Worm (Caenorhabditis elegans) whole organism, L3 larva: ENCODE measurements around the gene C48B4.3.

Experiments used
- ama-1 ChIP-seq: fragments of 150-350 bp; optimal IDR thresholded peaks from 2 replicates; lab custom pipeline; 2018
- daf-12 ChIP-seq: fragments of 150-350 bp; optimal IDR thresholded peaks from 2 replicates; lab custom pipeline; 2014; ENCODE audit warnings: missing biosample characterization, missing genetic modification reagents, missing genetic modification characterization
- elt-2 ChIP-seq: sonication (generic microtip); optimal IDR thresholded peaks from 2 replicates; lab custom pipeline; 2016; ENCODE audit warnings: missing genetic modification reagents, mild to moderate bottlenecking, missing genetic modification characterization, missing compliant biosample characterization
- fkh-10 ChIP-seq: sonication (generic microtip); optimal IDR thresholded peaks from 2 replicates; lab custom pipeline; 2017; ENCODE audit warnings: missing biosample characterization, missing genetic modification reagents, missing genetic modification characterization
- fos-1 ChIP-seq: fragments of 150-350 bp; optimal IDR thresholded peaks from 2 replicates; lab custom pipeline; 2014; ENCODE audit warnings: missing biosample characterization, missing genetic modification characterization
- lin-15B ChIP-seq: fragments of 150-350 bp; optimal IDR thresholded peaks from 2 replicates; lab custom pipeline; 2014; ENCODE audit warnings: missing biosample characterization, missing genetic modification characterization
- nhr-28 ChIP-seq: fragments of 150-350 bp; optimal IDR thresholded peaks from 2 replicates; lab custom pipeline; 2014; ENCODE audit warnings: missing biosample characterization, missing genetic modification characterization
- unc-62 ChIP-seq: fragments of 150-350 bp; sonication (generic microtip); optimal IDR thresholded peaks from 4 replicates; lab custom pipeline; 2014; ENCODE audit warnings: missing biosample characterization, missing genetic modification reagents, missing genetic modification characterization
- ztf-11 ChIP-seq: fragments of 150-350 bp; optimal IDR thresholded peaks from 2 replicates; lab custom pipeline; 2014; ENCODE audit warnings: missing biosample characterization, missing genetic modification characterization

ce11 chrIII:9620148-9620547 lies 38.0 kb upstream of the C48B4.3 start:
- TF ChIP-seq fkh-10 (GFP tag; lab: Kevin White, UChicago), result no peak
- TF ChIP-seq ztf-11 (tag; lab: Kevin White, UChicago), result no peak
- TF ChIP-seq unc-62 (GFP tag; lab: Kevin White, UChicago), result no peak
- TF ChIP-seq lin-15B (tag; lab: Kevin White, UChicago), result peak; percentile 6
- TF ChIP-seq nhr-28 (tag; lab: Kevin White, UChicago), result no peak
- peak; percentile 34 for TF ChIP-seq ama-1 (lab: Kevin White, UChicago)
- TF ChIP-seq fos-1 (tag; lab: Kevin White, UChicago), result no peak
- no peak for TF ChIP-seq daf-12 (tag; lab: Kevin White, UChicago)
- peak; percentile 71 for TF ChIP-seq elt-2
